Fruit fly (Drosophila melanogaster): Measurements from ENCODE around the gene Lcp65Af.

Gene Lcp65Af

dm6 chr3L:6184884-6185438 is 48.4 kb upstream of the Lcp65Af start, which contains the start of the genes D19B and CG43293 (continued):
- TF ChIP-seq Dip2 (GFP tag; IDR thresholded peaks at IDR 0.05) (no peak), CG14860 (GFP tag; IDR thresholded peaks at IDR 0.05; ENCODE audit: partially characterized antibody) (no peak), oc (tag; optimal IDR thresholded peaks at IDR 0.05) (peak; percentile 83), CG2199 (GFP tag; IDR thresholded peaks at IDR 0.05) (peak; percentile 82), E2f2 (GFP tag; IDR thresholded peaks at IDR 0.05) (peak; percentile 69), CG17568 (GFP tag; optimal IDR thresholded peaks at IDR 0.05) (no peak), CG15479 (GFP tag; optimal IDR thresholded peaks at IDR 0.05) (peak; percentile 31), ac (GFP tag; optimal IDR thresholded peaks at IDR 0.05) (peak; percentile 28), pb (GFP tag; optimal IDR thresholded peaks at IDR 0.05) (peak; percentile 80), CG11093 (GFP tag; IDR thresholded peaks at IDR 0.05) (peak; percentile 82; the same call in 2 of the 3 replicates), tx (GFP tag; optimal IDR thresholded peaks at IDR 0.05) (peak; percentile 77), sim (GFP tag; IDR thresholded peaks at IDR 0.05) (peak; percentile 69), ttk (GFP tag; IDR thresholded peaks at IDR 0.05) (peak; percentile 67), chinmo (GFP tag; IDR thresholded peaks at IDR 0.05; ENCODE audit: partially characterized antibody) (peak; percentile 98), grau (tag; optimal IDR thresholded peaks at IDR 0.05) (peak; percentile 85), CG7372 (GFP tag; IDR thresholded peaks at IDR 0.05) (peak; percentile 73), CG17912 (GFP tag; optimal IDR thresholded peaks at IDR 0.05) (peak; percentile 47), lbe (GFP tag; optimal IDR thresholded peaks at IDR 0.05) (peak; percentile 78), ssp (GFP tag; IDR thresholded peaks at IDR 0.05) (peak; percentile 60), CG7556 (GFP tag; optimal IDR thresholded peaks at IDR 0.05) (peak; percentile 81), Dek (tag; optimal IDR thresholded peaks at IDR 0.05) (peak; percentile 90), Dref (GFP tag; IDR thresholded peaks at IDR 0.05) (peak; percentile 86), ara (GFP tag; IDR thresholded peaks at IDR 0.05) (peak; percentile 88), zfh1 (GFP tag; IDR thresholded peaks at IDR 0.05) (peak; percentile 93), jigr1 (GFP tag; IDR thresholded peaks at IDR 0.05) (0 out of 3 replicates have a peak, but pooled peaks have one; percentile 24), slp2 (GFP tag; optimal IDR thresholded peaks at IDR 0.05) (peak; percentile 72), Hmx (GFP tag; optimal IDR thresholded peaks at IDR 0.05) (peak; percentile 48), CG7357 (GFP tag; IDR thresholded peaks at IDR 0.05) (peak; percentile 54; the same call in 1 of the 3 replicates), CG6813 (GFP tag; optimal IDR thresholded peaks at IDR 0.05) (peak; percentile 86), bsh (GFP tag; optimal IDR thresholded peaks at IDR 0.05) (peak; percentile 82 to 90), CG8388 (GFP tag; optimal IDR thresholded peaks at IDR 0.05) (peak; percentile 79), pfk (GFP tag; optimal IDR thresholded peaks at IDR 0.05) (peak; percentile 31), CG6683 (GFP tag; optimal IDR thresholded peaks at IDR 0.05) (peak; percentile 69), cad (GFP tag; optimal IDR thresholded peaks at IDR 0.05) (no peak), Lim3 (GFP tag; IDR thresholded peaks at IDR 0.05) (peak; percentile 69), odd (GFP tag; optimal IDR thresholded peaks at IDR 0.05) (no peak), CG1024 (GFP tag; IDR thresholded peaks at IDR 0.05) (peak; percentile 86), H15 (GFP tag; IDR thresholded peaks at IDR 0.05) (peak; percentile 87), nmo (GFP tag; optimal IDR thresholded peaks at IDR 0.05) (peak; percentile 78), tio (GFP tag; optimal IDR thresholded peaks at IDR 0.05) (no peak), dm (GFP tag; optimal IDR thresholded peaks at IDR 0.05) (peak; percentile 91), tna (GFP tag; IDR thresholded peaks at IDR 0.05; ENCODE audit: partially characterized antibody) (peak; percentile 59; the same call in 1 of the 2 replicates), yki (optimal IDR thresholded peaks at IDR 0.05) (no peak), CG1603 (tag; optimal IDR thresholded peaks at IDR 0.05) (peak; percentile 91), peb (GFP tag; IDR thresholded peaks at IDR 0.05) (peak; percentile 61), Ets97D (GFP tag; optimal IDR thresholded peaks at IDR 0.05) (peak; percentile 74), CG8089 (GFP tag; optimal IDR thresholded peaks at IDR 0.05) (peak; percentile 66), z (GFP tag; IDR thresholded peaks at IDR 0.05) (peak; percentile 68; the same call in 1 of the 3 replicates), CG11456 (GFP tag; IDR thresholded peaks at IDR 0.05) (peak; percentile 98), gro (GFP tag; optimal IDR thresholded peaks at IDR 0.05) (peak; percentile 91), CG18619 (GFP tag; optimal IDR thresholded peaks at IDR 0.05) (peak; percentile 87)

All from whole organism, embryonic.